Fruit fly (Drosophila melanogaster) whole organism, wandering third instar larva: ENCODE measurements around the gene PsGEF.

Experiments used
- Dfd ChIP-seq: fragments of >200 bp; optimal IDR thresholded peaks from 2 replicates; lab custom pipeline; 2017; ENCODE audit warnings: missing biosample characterization, missing genetic modification characterization
- HLH106 ChIP-seq: fragments of 200-800 bp; optimal IDR thresholded peaks from 3 replicates; lab custom pipeline; 2019; ENCODE audit warnings: missing biosample characterization, mild to moderate bottlenecking, missing genetic modification characterization, moderate library complexity
- Hnf4 ChIP-seq: fragments of 200-800 bp; sonication (Bioruptor generic); optimal IDR thresholded peaks from 2 replicates; lab custom pipeline; 2016; ENCODE audit warnings: missing biosample characterization, mild to moderate bottlenecking, missing genetic modification characterization
- Myc ChIP-seq: fragments of >200 bp; optimal IDR thresholded peaks from 2 replicates; lab custom pipeline; 2017
- Sp1 ChIP-seq: fragments of 200-800 bp; sonication (Bioruptor generic); optimal IDR thresholded peaks from 3 replicates; lab custom pipeline; 2019; ENCODE audit warnings: missing biosample characterization, mild to moderate bottlenecking, missing genetic modification characterization, moderate library complexity
- brk ChIP-seq: fragments of 200-800 bp; sonication (Bioruptor generic); optimal IDR thresholded peaks from 2 replicates; lab custom pipeline; 2016; ENCODE audit warnings: missing biosample characterization, mild to moderate bottlenecking, missing genetic modification characterization
- dmrt93B ChIP-seq: fragments of 200-800 bp; sonication (Bioruptor generic); optimal IDR thresholded peaks from 2 replicates; lab custom pipeline; 2018; ENCODE audit warnings: missing biosample characterization, mild to moderate bottlenecking, missing genetic modification characterization
- dsf ChIP-seq: sonication (Bioruptor generic); optimal IDR thresholded peaks from 2 replicates; lab custom pipeline; 2016; ENCODE audit warnings: missing biosample characterization, missing genetic modification characterization, borderline replicate concordance
- fru ChIP-seq: fragments of 200-800 bp; sonication (Bioruptor generic); optimal IDR thresholded peaks from 3 replicates; lab custom pipeline; 2016; ENCODE audit warnings: missing biosample characterization, mild to moderate bottlenecking, missing genetic modification characterization
- h ChIP-seq: fragments of 200-800 bp; sonication (Bioruptor generic); optimal IDR thresholded peaks from 3 replicates; lab custom pipeline; 2016; ENCODE audit warnings: missing biosample characterization, mild to moderate bottlenecking, missing genetic modification characterization
- pan ChIP-seq: fragments of >200 bp; optimal IDR thresholded peaks from 2 replicates; lab custom pipeline; 2017
- rgr ChIP-seq: fragments of 200-800 bp; sonication (Bioruptor generic); optimal IDR thresholded peaks from 3 replicates; lab custom pipeline; 2016; ENCODE audit warnings: missing biosample characterization, mild to moderate bottlenecking, missing genetic modification characterization

DNA sequence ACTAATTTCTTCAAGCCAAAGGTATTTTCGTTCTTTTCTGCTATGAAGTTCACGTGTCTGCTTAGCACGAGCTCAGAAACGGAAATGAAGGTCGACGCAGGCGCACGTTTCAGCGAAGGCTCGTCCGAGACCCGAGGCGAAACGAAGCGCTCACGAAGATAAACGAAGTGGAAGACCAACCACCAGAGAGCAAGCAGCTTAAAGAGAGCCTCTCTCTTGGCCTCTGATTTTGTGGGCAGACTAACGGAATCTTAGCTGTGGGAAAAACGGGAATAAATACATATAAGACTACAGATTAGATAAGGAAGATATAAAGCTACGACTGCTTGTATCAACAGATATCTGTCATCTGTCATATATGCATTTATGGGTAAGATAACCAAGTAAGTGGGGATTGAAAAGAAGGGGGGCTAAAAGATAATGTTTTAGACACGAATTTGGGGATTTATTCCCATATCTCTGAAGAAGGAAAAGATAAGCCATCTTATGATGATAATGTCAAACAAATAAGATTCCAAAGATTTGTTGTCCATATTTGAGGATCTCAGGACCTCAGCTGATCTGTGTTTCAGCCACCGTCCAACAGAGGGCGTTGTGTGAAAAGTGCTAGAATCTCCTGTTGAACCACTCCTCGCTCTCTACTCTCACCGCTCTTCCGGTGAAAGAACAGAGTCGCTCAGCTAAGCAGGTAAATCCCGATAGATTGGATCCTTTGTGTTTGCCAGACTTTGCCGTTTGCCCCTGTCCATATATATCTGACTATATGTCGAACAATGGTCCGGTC is at the start of gene PsGEF:
- TF ChIP-seq Dfd (GFP tag; lab: Kevin White, UChicago) = no peak
- TF ChIP-seq pan (lab: Kevin White, UChicago) = no peak
- TF ChIP-seq Sp1 (GFP tag; lab: Kevin White, UChicago) = no peak
- no peak for TF ChIP-seq dsf (GFP tag; lab: Kevin White, UChicago)
- TF ChIP-seq h (GFP tag; lab: Kevin White, UChicago) = no peak
- TF ChIP-seq rgr = no peak
- TF ChIP-seq Hnf4 (GFP tag; lab: Kevin White, UChicago) = no peak
- TF ChIP-seq fru (GFP tag; lab: Kevin White, UChicago) = no peak
- TF ChIP-seq dmrt93B (GFP tag; lab: Kevin White, UChicago) = no peak
- no peak for TF ChIP-seq brk
- no peak for TF ChIP-seq HLH106 (tag; lab: Kevin White, UChicago)
- no peak for TF ChIP-seq Myc (lab: Kevin White, UChicago)
